Fruit fly (Drosophila melanogaster) whole organism, embryonic: Measurements from ENCODE around the gene CG42673.
A peak's percentile ranks its signal among the peaks of the same experiment; 100 is the strongest.

ENCODE experiments used
- CG11085 ChIP-seq: fragments of 200-800 bp; sonication (Bioruptor generic); IDR thresholded peaks from 2 replicates; pipeline ENCODE4 v1.3.6; 2022; ENCODE audit warnings: missing biosample characterization, missing genetic modification characterization
- CG11504 ChIP-seq: fragments of 200-800 bp; sonication (Bioruptor generic); optimal IDR thresholded peaks from 3 replicates; lab custom pipeline; 2019; ENCODE audit warnings: missing biosample characterization, mild to moderate bottlenecking, missing genetic modification characterization, moderate library complexity
- CG12236 ChIP-seq: fragments of 200-800 bp; sonication (Bioruptor generic); optimal IDR thresholded peaks from 2 replicates; lab custom pipeline; 2016; ENCODE audit warnings: missing biosample characterization, missing genetic modification characterization
- CG1233 ChIP-seq: fragments of 200-800 bp; sonication (Bioruptor generic); optimal IDR thresholded peaks from 4 replicates; lab custom pipeline; 2018; ENCODE audit warnings: missing biosample characterization, mild to moderate bottlenecking, missing genetic modification characterization
- CG14710 ChIP-seq: fragments of 200-800 bp; sonication (Bioruptor generic); optimal IDR thresholded peaks from 3 replicates; lab custom pipeline; 2019; ENCODE audit warnings: missing biosample characterization, mild to moderate bottlenecking, missing genetic modification characterization, moderate library complexity
- CG14860 ChIP-seq: fragments of 200-800 bp; sonication (Bioruptor generic); IDR thresholded peaks from 3 replicates; pipeline ENCODE4 v1.3.6; 2022; ENCODE audit warnings: missing biosample characterization, missing genetic modification characterization; ENCODE audit not compliant: partially characterized antibody
- CG16863 ChIP-seq: fragments of 200-800 bp; sonication (Bioruptor generic); optimal IDR thresholded peaks from 3 replicates; lab custom pipeline; 2016; ENCODE audit warnings: missing biosample characterization, missing genetic modification characterization
- CG18011 ChIP-seq: fragments of 200-800 bp; sonication (Bioruptor generic); optimal IDR thresholded peaks from 2 replicates; lab custom pipeline; 2017; ENCODE audit warnings: missing biosample characterization, missing genetic modification characterization, mild to moderate bottlenecking, moderate library complexity, missing genotype
- CG30403 ChIP-seq: fragments of 200-800 bp; sonication (Bioruptor generic); optimal IDR thresholded peaks from 3 replicates; lab custom pipeline; 2016; ENCODE audit warnings: missing biosample characterization, missing genetic modification characterization
- CG4820 ChIP-seq: fragments of 200-800 bp; sonication (Bioruptor generic); optimal IDR thresholded peaks from 3 replicates; lab custom pipeline; 2016; ENCODE audit warnings: missing biosample characterization, missing genetic modification characterization
- CG6683 ChIP-seq: fragments of 200-800 bp; sonication (Bioruptor generic); optimal IDR thresholded peaks from 2 replicates; lab custom pipeline; 2017; ENCODE audit warnings: missing biosample characterization, mild to moderate bottlenecking, missing genetic modification characterization, missing genetic modification reagents
- CG8089 ChIP-seq: fragments of 200-800 bp; sonication (Bioruptor generic); optimal IDR thresholded peaks from 3 replicates; lab custom pipeline; 2016; ENCODE audit warnings: missing biosample characterization, missing genetic modification characterization
- CG8924 ChIP-seq: fragments of 200-800 bp; optimal IDR thresholded peaks from 3 replicates; lab custom pipeline; 2019; ENCODE audit warnings: missing biosample characterization, mild to moderate bottlenecking, missing genetic modification characterization, moderate library complexity
- CG9437 ChIP-seq: fragments of 200-800 bp; sonication (Bioruptor generic); optimal IDR thresholded peaks from 2 replicates; lab custom pipeline; 2018; ENCODE audit warnings: missing biosample characterization, mild to moderate bottlenecking, missing genetic modification characterization
- CHES-1-like ChIP-seq: fragments of 200-800 bp; sonication (Bioruptor generic); optimal IDR thresholded peaks from 2 replicates; lab custom pipeline; 2016; ENCODE audit warnings: missing biosample characterization, missing genetic modification characterization
- CTCF ChIP-seq: fragments of 200-800 bp; sonication (Bioruptor generic); optimal IDR thresholded peaks from 2 replicates; lab custom pipeline; 2017; ENCODE audit warnings: missing biosample characterization, mild to moderate bottlenecking, missing genetic modification characterization, moderate library complexity
- CkIIα-i1 ChIP-seq: fragments of 200-800 bp; sonication (Bioruptor generic); IDR thresholded peaks from 2 replicates; pipeline ENCODE4 v1.3.6; 2022; ENCODE audit warnings: missing biosample characterization, missing genetic modification characterization
- CrebB ChIP-seq: fragments of 200-800 bp; sonication (Bioruptor generic); optimal IDR thresholded peaks from 3 replicates; lab custom pipeline; 2018; ENCODE audit warnings: missing biosample characterization, mild to moderate bottlenecking, missing genetic modification characterization
- E2f1 ChIP-seq: fragments of 200-800 bp; sonication (Bioruptor generic); IDR thresholded peaks from 2 replicates; pipeline ENCODE4 v1.3.6; 2022; ENCODE audit warnings: missing biosample characterization, missing genetic modification characterization
- H15 ChIP-seq: fragments of 200-800 bp; sonication (Bioruptor generic); IDR thresholded peaks from 3 replicates; pipeline ENCODE4 v1.3.6; 2022; ENCODE audit warnings: missing biosample characterization, missing genetic modification characterization
- HLH54F ChIP-seq: fragments of 200-800 bp; sonication (Bioruptor generic); optimal IDR thresholded peaks from 3 replicates; lab custom pipeline; 2016; ENCODE audit warnings: missing biosample characterization, missing genetic modification characterization
- Hmr ChIP-seq: fragments of 200-800 bp; sonication (Bioruptor generic); optimal IDR thresholded peaks from 3 replicates; lab custom pipeline; 2017; ENCODE audit warnings: mild to moderate bottlenecking, missing biosample characterization, missing genetic modification reagents, missing genetic modification characterization
- Hmx ChIP-seq: fragments of 200-800 bp; sonication (Bioruptor generic); optimal IDR thresholded peaks from 2 replicates; lab custom pipeline; 2016; ENCODE audit warnings: missing biosample characterization, missing genetic modification characterization
- Oaz ChIP-seq: fragments of 200-800 bp; sonication (Bioruptor generic); IDR thresholded peaks from 2 replicates; pipeline ENCODE4 v1.3.6; 2022; ENCODE audit warnings: missing biosample characterization, missing genetic modification characterization
- Opbp ChIP-seq: fragments of 200-800 bp; sonication (Bioruptor generic); IDR thresholded peaks from 3 replicates; pipeline ENCODE4 v1.3.6; 2022; ENCODE audit warnings: missing biosample characterization, missing genetic modification characterization; ENCODE audit not compliant: partially characterized antibody
- Rfx ChIP-seq: fragments of 200-800 bp; sonication (Bioruptor generic); IDR thresholded peaks from 2 replicates; pipeline ENCODE4 v1.3.6; 2022; ENCODE audit warnings: missing biosample characterization, missing genetic modification characterization
- Side ChIP-seq: fragments of 200-800 bp; sonication (Bioruptor generic); optimal IDR thresholded peaks from 2 replicates; lab custom pipeline; 2016; ENCODE audit warnings: missing biosample characterization, missing genetic modification characterization
- Sox102F ChIP-seq: fragments of 200-800 bp; sonication (Bioruptor generic); optimal IDR thresholded peaks from 2 replicates; lab custom pipeline; 2018; ENCODE audit warnings: missing biosample characterization, mild to moderate bottlenecking, missing genetic modification characterization, moderate library complexity
- Ssrp ChIP-seq: fragments of 200-800 bp; sonication (Bioruptor generic); optimal IDR thresholded peaks from 2 replicates; lab custom pipeline; 2018; ENCODE audit warnings: missing biosample characterization, mild to moderate bottlenecking, missing genetic modification characterization, moderate library complexity
- Tbp ChIP-seq: fragments of >200 bp; optimal IDR thresholded peaks from 2 replicates; lab custom pipeline; 2018; ENCODE audit warnings: missing biosample characterization, missing genetic modification characterization
- ato ChIP-seq: fragments of 200-800 bp; sonication (Bioruptor generic); IDR thresholded peaks from 2 replicates; pipeline ENCODE4 v1.3.6; 2022; ENCODE audit warnings: missing biosample characterization, missing genetic modification characterization; ENCODE audit not compliant: partially characterized antibody
- caup ChIP-seq: fragments of 200-800 bp; sonication (Bioruptor generic); optimal IDR thresholded peaks from 3 replicates; lab custom pipeline; 2017; ENCODE audit warnings: missing biosample characterization, mild to moderate bottlenecking, missing genetic modification characterization, moderate library complexity; ENCODE audit not compliant: severe bottlenecking
- corto ChIP-seq: fragments of 200-800 bp; sonication (Bioruptor generic); optimal IDR thresholded peaks from 2 replicates; lab custom pipeline; 2016; ENCODE audit warnings: missing biosample characterization, mild to moderate bottlenecking, missing genetic modification characterization, moderate library complexity
- dan ChIP-seq: fragments of 200-800 bp; sonication (Bioruptor generic); IDR thresholded peaks from 2 replicates; pipeline ENCODE4 v1.3.6; 2022; ENCODE audit warnings: missing biosample characterization, missing genetic modification characterization
- dpn ChIP-seq, 2 experiments: fragments of 200-800 bp; sonication (Bioruptor generic); optimal IDR thresholded peaks; 3 replicates each; lab custom pipeline; 2016; ENCODE audit warnings: missing biosample characterization in 2 of 2, missing genetic modification characterization in 2 of 2
- en ChIP-seq: fragments of 200-800 bp; sonication (Bioruptor generic); optimal IDR thresholded peaks from 2 replicates; lab custom pipeline; 2016; ENCODE audit warnings: missing biosample characterization, missing genetic modification characterization
- h ChIP-seq: fragments of >200 bp; optimal IDR thresholded peaks from 2 replicates; lab custom pipeline; 2017
- jing ChIP-seq: fragments of 200-800 bp; sonication (Bioruptor generic); optimal IDR thresholded peaks from 2 replicates; lab custom pipeline; 2018; ENCODE audit warnings: missing biosample characterization, mild to moderate bottlenecking, missing genetic modification characterization
- lbe ChIP-seq: fragments of 200-800 bp; sonication (Bioruptor generic); optimal IDR thresholded peaks from 2 replicates; lab custom pipeline; 2016; ENCODE audit warnings: missing biosample characterization, mild to moderate bottlenecking, missing genetic modification characterization
- lilli ChIP-seq: fragments of 200-800 bp; sonication (Bioruptor generic); optimal IDR thresholded peaks from 3 replicates; lab custom pipeline; 2016; ENCODE audit warnings: missing biosample characterization, missing genetic modification characterization
- pan ChIP-seq, 4 experiments: fragments of >200 bp in 3 of 4; fragments of 200-800 bp in 1 of 4; sonication (Bioruptor generic) in 1 of 4; optimal IDR thresholded peaks in 3 of 4; IDR thresholded peaks in 1 of 4; 2 replicates each; pipeline versions ENCODE4 v1.3.6 to Lab custom; 2017 to 2022; ENCODE audit warnings: missing biosample characterization in 2 of 4, missing genetic modification characterization in 2 of 4, mixed read lengths in 1 of 4
- prd ChIP-seq, 3 experiments: fragments of >200 bp in 2 of 3; fragments of 200-800 bp in 1 of 3; sonication (Bioruptor generic) in 1 of 3; optimal IDR thresholded peaks in 2 of 3; IDR thresholded peaks in 1 of 3; 2 replicates in 2 of 3; 3 replicates in 1 of 3; pipeline versions ENCODE4 v1.3.6 to Lab custom; 2017 to 2022; ENCODE audit warnings: missing biosample characterization in 1 of 3, missing genetic modification characterization in 1 of 3
- slbo ChIP-seq: fragments of 200-800 bp; sonication (Bioruptor generic); IDR thresholded peaks from 2 replicates; pipeline ENCODE4 v1.3.6; 2022; ENCODE audit warnings: missing biosample characterization, missing genetic modification characterization
- slp2 ChIP-seq: fragments of 200-800 bp; sonication (Bioruptor generic); optimal IDR thresholded peaks from 2 replicates; lab custom pipeline; 2016; ENCODE audit warnings: missing biosample characterization, missing genetic modification characterization
- stwl ChIP-seq: fragments of 200-800 bp; sonication (Bioruptor generic); optimal IDR thresholded peaks from 3 replicates; lab custom pipeline; 2018; ENCODE audit warnings: missing biosample characterization, mild to moderate bottlenecking, missing genetic modification characterization, moderate library complexity
- tgo ChIP-seq: fragments of 200-800 bp; sonication (Bioruptor generic); IDR thresholded peaks from 3 replicates; pipeline ENCODE4 v1.3.6; 2022; ENCODE audit warnings: missing biosample characterization, missing genetic modification characterization
- trh ChIP-seq: fragments of 200-800 bp; sonication (Bioruptor generic); optimal IDR thresholded peaks from 2 replicates; lab custom pipeline; 2016; ENCODE audit warnings: missing biosample characterization, missing genetic modification characterization
- vfl ChIP-seq: fragments of 200-800 bp; sonication (Bioruptor generic); optimal IDR thresholded peaks from 2 replicates; lab custom pipeline; 2016; ENCODE audit warnings: missing biosample characterization, missing genetic modification characterization
- wdn ChIP-seq: fragments of 200-800 bp; sonication (Bioruptor generic); IDR thresholded peaks from 2 replicates; pipeline ENCODE4 v1.3.6; 2022; ENCODE audit warnings: missing biosample characterization, missing genetic modification characterization
- zfh2 ChIP-seq: fragments of 200-800 bp; sonication (Bioruptor generic); optimal IDR thresholded peaks from 2 replicates; lab custom pipeline; 2016; ENCODE audit warnings: missing biosample characterization, missing genetic modification characterization

CG42673 gene

dm6 chr3L:9505007-9505712 lies 41.9 kb upstream of the CG42673 start, which contains the start of gene path (continued):
- TF ChIP-seq Hmx (GFP tag; lab: Kevin White, UChicago) (no peak), CG30403 (GFP tag; lab: Kevin White, UChicago) (peak; percentile 35), prd (optimal IDR thresholded peaks at IDR 0.05; lab: Kevin White, UChicago) (no peak), prd (GFP tag; IDR thresholded peaks at IDR 0.05; lab: Robert Waterston, UW) (0 out of 3 replicates have a peak, but pooled peaks have one; percentile 19), E2f1 (GFP tag; lab: Robert Waterston, UW) (no peak; the same call in 1 of the 2 replicates), dan (GFP tag; lab: Robert Waterston, UW) (no peak), lilli (GFP tag; lab: Kevin White, UChicago) (peak; percentile 24), slbo (GFP tag; lab: Robert Waterston, UW) (peak; percentile 3; the same call in 1 of the 2 replicates), Hmr (GFP tag; lab: Kevin White, UChicago) (peak; percentile 26), HLH54F (GFP tag; lab: Kevin White, UChicago) (no peak), Opbp (GFP tag; lab: Robert Waterston, UW) (no peak), Ssrp (tag; lab: Kevin White, UChicago) (no peak), CG12236 (GFP tag; lab: Kevin White, UChicago) (no peak), trh (GFP tag; lab: Kevin White, UChicago) (no peak), lbe (GFP tag; lab: Kevin White, UChicago) (no peak), CG11085 (GFP tag; lab: Robert Waterston, UW) (0 out of 2 replicates have a peak, but pooled peaks have one; percentile 18), wdn (GFP tag; lab: Robert Waterston, UW) (no peak), slp2 (GFP tag; lab: Kevin White, UChicago) (no peak), Tbp (GFP tag; lab: Kevin White, UChicago) (no peak), dpn (GFP tag; optimal IDR thresholded peaks at IDR 0.05; lab: Kevin White, UChicago) (no peak), ato (no peak), en (no peak), CG18011 (GFP tag; lab: Kevin White, UChicago) (no peak), jing (no peak), caup (GFP tag; lab: Kevin White, UChicago) (no peak), Oaz (GFP tag; lab: Robert Waterston, UW) (no peak), CTCF (GFP tag; lab: Kevin White, UChicago) (no peak), pan (optimal IDR thresholded peaks at IDR 0.05; lab: Kevin White, UChicago) (no peak), pan (GFP tag; optimal IDR thresholded peaks at IDR 0.05 in 1 of 2, IDR thresholded peaks at IDR 0.05 in 1 of 2) (peak in 1 of 2 experiments; percentile 10), tgo (peak; percentile 42), CG8089 (no peak), CG9437 (GFP tag; lab: Kevin White, UChicago) (peak; percentile 11), CG6683 (peak; percentile 38), CG14710 (tag; lab: Kevin White, UChicago) (peak; percentile 66), CG8924 (tag; lab: Kevin White, UChicago) (peak; percentile 59), Rfx (GFP tag; lab: Robert Waterston, UW) (peak; percentile 29; the same call in 1 of the 2 replicates), CG1233 (GFP tag; lab: Kevin White, UChicago) (no peak), CG14860 (GFP tag; lab: Robert Waterston, UW) (no peak), Side (GFP tag; lab: Kevin White, UChicago) (no peak), CG4820 (GFP tag; lab: Kevin White, UChicago) (no peak), vfl (GFP tag; lab: Kevin White, UChicago) (no peak), CrebB (no peak), corto (no peak), zfh2 (GFP tag; lab: Kevin White, UChicago) (no peak), h (lab: Kevin White, UChicago) (no peak), CG11504 (peak; percentile 71), CG16863 (GFP tag; lab: Kevin White, UChicago) (no peak), stwl (no peak), Sox102F (peak; percentile 15), CkIIα-i1 (GFP tag; lab: Robert Waterston, UW) (no peak), H15 (GFP tag; lab: Robert Waterston, UW) (no peak), CHES-1-like (GFP tag; lab: Kevin White, UChicago) (no peak)
